Fruit fly (Drosophila melanogaster) whole organism, prepupa: ENCODE results near the gene CG13060.

Experiments
- Blimp-1 ChIP-seq: fragments of 200-800 bp; sonication (Bioruptor generic); optimal IDR thresholded peaks from 3 replicates; lab custom pipeline; 2017; ENCODE audit warnings: missing biosample characterization, missing genetic modification characterization, mild to moderate bottlenecking, moderate library complexity, missing genetic modification reagents
- CG10631 ChIP-seq: fragments of 200-800 bp; sonication (Bioruptor generic); optimal IDR thresholded peaks from 2 replicates; lab custom pipeline; 2016; ENCODE audit warnings: missing biosample characterization, missing genetic modification characterization
- CG10669 ChIP-seq: fragments of 200-800 bp; sonication (Bioruptor generic); optimal IDR thresholded peaks from 3 replicates; lab custom pipeline; 2018; ENCODE audit warnings: missing biosample characterization, mild to moderate bottlenecking, missing genetic modification characterization, moderate library complexity
- CG11294 ChIP-seq: fragments of 200-800 bp; sonication (Bioruptor generic); IDR thresholded peaks from 2 replicates; pipeline ENCODE4 v1.3.6; 2022; ENCODE audit warnings: missing biosample characterization, missing genetic modification characterization
- CG11902 ChIP-seq: fragments of 200-800 bp; sonication (Bioruptor generic); optimal IDR thresholded peaks from 3 replicates; lab custom pipeline; 2016; ENCODE audit warnings: missing biosample characterization, missing genetic modification characterization
- CG15336 ChIP-seq: fragments of 200-800 bp; sonication (Bioruptor generic); IDR thresholded peaks from 2 replicates; pipeline ENCODE4 v1.3.6; 2022; ENCODE audit warnings: missing biosample characterization, missing genetic modification characterization
- CG1621 ChIP-seq: fragments of 200-800 bp; sonication (Bioruptor generic); optimal IDR thresholded peaks from 3 replicates; lab custom pipeline; 2018; ENCODE audit warnings: missing biosample characterization, mild to moderate bottlenecking, missing genetic modification characterization
- CG16779 ChIP-seq: fragments of 200-800 bp; sonication (Bioruptor generic); optimal IDR thresholded peaks from 3 replicates; lab custom pipeline; 2017; ENCODE audit warnings: missing biosample characterization, mild to moderate bottlenecking, missing genetic modification characterization
- CG3032 ChIP-seq: fragments of 200-800 bp; optimal IDR thresholded peaks from 2 replicates; lab custom pipeline; 2019; ENCODE audit warnings: missing biosample characterization, mild to moderate bottlenecking, missing genetic modification characterization, moderate library complexity
- CG31627 ChIP-seq: fragments of 200-800 bp; sonication (Bioruptor generic); optimal IDR thresholded peaks from 3 replicates; lab custom pipeline; 2016; ENCODE audit warnings: missing biosample characterization, missing genetic modification characterization
- CG32006 ChIP-seq: fragments of 200-800 bp; sonication (Bioruptor generic); optimal IDR thresholded peaks from 3 replicates; lab custom pipeline; 2017; ENCODE audit warnings: missing biosample characterization, mild to moderate bottlenecking, missing genetic modification characterization
- CG34406 ChIP-seq: fragments of 200-800 bp; sonication (Bioruptor generic); optimal IDR thresholded peaks from 3 replicates; lab custom pipeline; 2016; ENCODE audit warnings: missing biosample characterization, missing genetic modification characterization
- CG3919 ChIP-seq: fragments of 200-800 bp; sonication (Bioruptor generic); optimal IDR thresholded peaks from 3 replicates; lab custom pipeline; 2016; ENCODE audit warnings: missing biosample characterization, missing genetic modification characterization
- CG4318 ChIP-seq: fragments of 200-800 bp; sonication (Bioruptor generic); optimal IDR thresholded peaks from 3 replicates; lab custom pipeline; 2017; ENCODE audit warnings: missing biosample characterization, mild to moderate bottlenecking, missing genetic modification characterization
- CG6163 ChIP-seq: fragments of 200-800 bp; sonication (Bioruptor generic); IDR thresholded peaks from 3 replicates; pipeline ENCODE4 v1.3.6; 2022; ENCODE audit warnings: missing biosample characterization, missing genetic modification characterization
- CG6808 ChIP-seq: fragments of 200-800 bp; sonication (Bioruptor generic); optimal IDR thresholded peaks from 3 replicates; lab custom pipeline; 2017; ENCODE audit warnings: missing biosample characterization, missing genetic modification characterization, mild to moderate bottlenecking, moderate library complexity, missing genetic modification reagents
- CG6854 ChIP-seq: fragments of 200-800 bp; sonication (Bioruptor generic); optimal IDR thresholded peaks from 2 replicates; lab custom pipeline; 2017; ENCODE audit warnings: missing biosample characterization, mild to moderate bottlenecking, missing genetic modification characterization
- CG7368 ChIP-seq: fragments of 200-800 bp; sonication (Bioruptor generic); optimal IDR thresholded peaks from 3 replicates; lab custom pipeline; 2016; ENCODE audit warnings: missing biosample characterization, missing genetic modification characterization
- Eip75B ChIP-seq: fragments of 200-800 bp; sonication (Bioruptor generic); optimal IDR thresholded peaks from 3 replicates; lab custom pipeline; 2016; ENCODE audit warnings: missing biosample characterization, missing genetic modification characterization
- Eip78C ChIP-seq: fragments of 200-800 bp; sonication (Bioruptor generic); peaks from one replicate; lab custom pipeline; 2016; ENCODE audit warnings: missing biosample characterization, missing genetic modification characterization
- Eip93F ChIP-seq: fragments of 200-800 bp; sonication (Bioruptor generic); optimal IDR thresholded peaks from 2 replicates; lab custom pipeline; 2016; ENCODE audit warnings: missing biosample characterization, mild to moderate bottlenecking, missing genetic modification characterization
- Ets96B ChIP-seq: fragments of 200-800 bp; optimal IDR thresholded peaks from 2 replicates; lab custom pipeline; 2019; ENCODE audit warnings: missing biosample characterization, mild to moderate bottlenecking, missing genetic modification characterization, moderate library complexity
- Gug ChIP-seq: fragments of 200-800 bp; sonication (Bioruptor generic); IDR thresholded peaks from 2 replicates; pipeline ENCODE4 v1.3.6; 2022; ENCODE audit warnings: missing biosample characterization, missing genetic modification characterization
- Hr38 ChIP-seq: sonication (Bioruptor generic); optimal IDR thresholded peaks from 2 replicates; lab custom pipeline; 2016; ENCODE audit warnings: missing biosample characterization, missing genetic modification characterization
- Hr39 ChIP-seq: fragments of 200-800 bp; sonication (Bioruptor generic); optimal IDR thresholded peaks from 2 replicates; lab custom pipeline; 2016; ENCODE audit warnings: missing biosample characterization, missing genetic modification characterization
- Hr4 ChIP-seq: fragments of 200-800 bp; sonication (Bioruptor generic); optimal IDR thresholded peaks from 3 replicates; lab custom pipeline; 2016; ENCODE audit warnings: missing biosample characterization, missing genetic modification characterization
- Lpt ChIP-seq: fragments of 200-800 bp; sonication (Bioruptor generic); optimal IDR thresholded peaks from 3 replicates; lab custom pipeline; 2016; ENCODE audit warnings: missing biosample characterization, missing genetic modification characterization
- Met ChIP-seq: fragments of 200-800 bp; sonication (Bioruptor generic); optimal IDR thresholded peaks from 3 replicates; lab custom pipeline; 2016; ENCODE audit warnings: missing biosample characterization, missing genetic modification characterization
- OdsH ChIP-seq: fragments of 200-800 bp; sonication (Bioruptor generic); optimal IDR thresholded peaks from 3 replicates; lab custom pipeline; 2016; ENCODE audit warnings: missing biosample characterization, missing genetic modification characterization
- Sox14 ChIP-seq: fragments of 200-800 bp; sonication (Bioruptor generic); optimal IDR thresholded peaks from 3 replicates; lab custom pipeline; 2016; ENCODE audit warnings: missing biosample characterization, missing genetic modification characterization
- achi ChIP-seq: fragments of 200-800 bp; sonication (Bioruptor generic); optimal IDR thresholded peaks from 3 replicates; lab custom pipeline; 2016; ENCODE audit warnings: missing biosample characterization, missing genetic modification characterization
- acj6 ChIP-seq: fragments of 200-800 bp; sonication (Bioruptor generic); optimal IDR thresholded peaks from 3 replicates; lab custom pipeline; 2016; ENCODE audit warnings: missing biosample characterization, missing genetic modification characterization
- dac ChIP-seq: fragments of 200-800 bp; sonication (Bioruptor generic); optimal IDR thresholded peaks from 2 replicates; lab custom pipeline; 2017; ENCODE audit warnings: missing biosample characterization, mild to moderate bottlenecking, missing genetic modification characterization
- dsx ChIP-seq: fragments of 200-800 bp; optimal IDR thresholded peaks from 3 replicates; lab custom pipeline; 2019; ENCODE audit warnings: missing biosample characterization, mild to moderate bottlenecking, missing genetic modification characterization, moderate library complexity; ENCODE audit not compliant: poor library complexity, severe bottlenecking
- eg ChIP-seq: fragments of 200-800 bp; sonication (Bioruptor generic); IDR thresholded peaks from 3 replicates; pipeline ENCODE4 v1.3.6; 2022; ENCODE audit warnings: missing biosample characterization, missing genetic modification characterization
- fkh ChIP-seq: fragments of 200-800 bp; sonication (Bioruptor generic); optimal IDR thresholded peaks from 3 replicates; lab custom pipeline; 2017; ENCODE audit warnings: missing biosample characterization, mild to moderate bottlenecking, missing genetic modification characterization, moderate library complexity
- net ChIP-seq: fragments of 200-800 bp; sonication (Bioruptor generic); optimal IDR thresholded peaks from 3 replicates; lab custom pipeline; 2016; ENCODE audit warnings: missing biosample characterization, missing genetic modification characterization
- salr ChIP-seq, 2 experiments: fragments of 200-800 bp; sonication (Bioruptor generic); optimal IDR thresholded peaks; 3 replicates each; lab custom pipeline; 2016 to 2018; ENCODE audit warnings: missing biosample characterization in 2 of 2, missing genetic modification characterization in 2 of 2, mild to moderate bottlenecking in 1 of 2
- spab ChIP-seq: fragments of 200-800 bp; sonication (Bioruptor generic); optimal IDR thresholded peaks from 2 replicates; lab custom pipeline; 2017; ENCODE audit warnings: missing biosample characterization, mild to moderate bottlenecking, missing genetic modification characterization, missing genetic modification reagents
- ss ChIP-seq, 2 experiments: fragments of 200-800 bp; sonication (Bioruptor generic); optimal IDR thresholded peaks; 2 replicates in 1 of 2; 3 replicates in 1 of 2; lab custom pipeline; 2017 to 2018; ENCODE audit warnings: mild to moderate bottlenecking in 2 of 2, missing biosample characterization in 2 of 2, missing genetic modification characterization in 2 of 2, moderate library complexity in 1 of 2
- svp ChIP-seq: fragments of 200-800 bp; sonication (Bioruptor generic); peaks from one replicate; lab custom pipeline; 2016; ENCODE audit warnings: missing biosample characterization, missing genetic modification characterization
- vri ChIP-seq: fragments of 200-800 bp; sonication (Bioruptor generic); optimal IDR thresholded peaks from 3 replicates; lab custom pipeline; 2016; ENCODE audit warnings: missing biosample characterization, mild to moderate bottlenecking, missing genetic modification characterization

The CG13060 gene

dm6 chr3L:16319399-16319906 lies at the start of gene CG13060, which contains the start of gene CG13041:
Gene CG13060 (plus strand): TSS chr3L:16319856.
Gene CG13041 (minus strand): TSS chr3L:16319526.
- no peak for TF ChIP-seq CG10669
- TF ChIP-seq CG6808 (GFP tag; lab: Kevin White, UChicago): no peak
- no peak for TF ChIP-seq Hr39 (GFP tag; lab: Kevin White, UChicago)
- no peak for TF ChIP-seq Lpt (GFP tag; lab: Kevin White, UChicago)
- TF ChIP-seq CG32006: no peak
- no peak for TF ChIP-seq net (GFP tag; lab: Kevin White, UChicago)
- TF ChIP-seq Gug (GFP tag; lab: Robert Waterston, UW): no peak
- no peak for TF ChIP-seq CG11294
- no peak for TF ChIP-seq dac

dm6 chr3L:16270802-16271332 lies 48.8 kb upstream of the CG13060 start, which contains the start of the genes CG34248 and CG13067:
Gene CG34248 (minus strand): TSS chr3L:16270902.
Gene CG13067 (plus strand): TSS chr3L:16271282.
- TF ChIP-seq CG4318 (GFP tag; lab: Kevin White, UChicago) (no peak), Hr4 (no peak), CG34406 (GFP tag; lab: Kevin White, UChicago) (no peak), salr (GFP tag; optimal IDR thresholded peaks at IDR 0.05; lab: Kevin White, UChicago) (no peak), Blimp-1 (no peak), acj6 (no peak), CG11902 (GFP tag; lab: Kevin White, UChicago) (no peak), fkh (GFP tag; lab: Kevin White, UChicago) (no peak), CG7368 (GFP tag; lab: Kevin White, UChicago) (no peak), CG10669 (no peak)

- TF ChIP-seq Hr38 (GFP tag; lab: Kevin White, UChicago) (no peak), ss (GFP tag; optimal IDR thresholded peaks at IDR 0.05; lab: Kevin White, UChicago) (peak in 1 of 2 experiments; percentile 79)
Observed at dm6 chr3L:16272338-16272959, 47.2 kb upstream of the CG13060 start, which contains the start of gene CG13066. Gene CG13066 (plus strand): TSS chr3L:16272909.

dm6 chr3L:16275391-16276017 lies 44.2 kb upstream of the CG13060 start:
- TF ChIP-seq CG32006 (peak; percentile 20), CG7368 (GFP tag; lab: Kevin White, UChicago) (no peak), CG31627 (GFP tag; lab: Kevin White, UChicago) (no peak), CG6854 (GFP tag; lab: Kevin White, UChicago) (no peak), CG3032 (peak; percentile 51), dac (no peak), Sox14 (GFP tag; lab: Kevin White, UChicago) (no peak), CG3919 (GFP tag; lab: Kevin White, UChicago) (no peak), acj6 (no peak), CG10631 (no peak), CG4318 (GFP tag; lab: Kevin White, UChicago) (no peak), Eip93F (GFP tag; lab: Kevin White, UChicago) (no peak), Eip78C (GFP tag; lab: Kevin White, UChicago) (peak; percentile 68), CG6808 (GFP tag; lab: Kevin White, UChicago) (peak; percentile 44), fkh (GFP tag; lab: Kevin White, UChicago) (no peak), vri (GFP tag; lab: Kevin White, UChicago) (no peak), Met (GFP tag; lab: Kevin White, UChicago) (no peak), Hr39 (GFP tag; lab: Kevin White, UChicago) (no peak), eg (GFP tag; lab: Robert Waterston, UW) (no peak), svp (GFP tag; lab: Kevin White, UChicago) (peak; percentile 17), CG6163 (GFP tag; lab: Robert Waterston, UW) (no peak), OdsH (no peak), net (GFP tag; lab: Kevin White, UChicago) (no peak), Ets96B (tag; lab: Kevin White, UChicago) (peak; percentile 37), CG16779 (tag; lab: Kevin White, UChicago) (no peak), dsx (GFP tag; lab: Kevin White, UChicago) (no peak), CG1621 (tag; lab: Kevin White, UChicago) (no peak), CG15336 (no peak; the same call in 1 of the 2 replicates), Hr38 (GFP tag; lab: Kevin White, UChicago) (no peak), achi (no peak), CG11902 (GFP tag; lab: Kevin White, UChicago) (no peak), Eip75B (GFP tag; lab: Kevin White, UChicago) (no peak), spab (GFP tag; lab: Kevin White, UChicago) (peak; percentile 16)
